Fruit fly (Drosophila melanogaster): ENCODE results near the gene CG31404.

- no peak for TF ChIP-seq psq (optimal IDR thresholded peaks at IDR 0.05)
- no peak for TF ChIP-seq CG8478 (optimal IDR thresholded peaks at IDR 0.05)
These were observed 7.5 kb upstream of the CG31404 start for dm6 chr3R:19383298-19383697.
